Worm (Caenorhabditis elegans): ENCODE measurements around the gene spdl-1.

DNA sequence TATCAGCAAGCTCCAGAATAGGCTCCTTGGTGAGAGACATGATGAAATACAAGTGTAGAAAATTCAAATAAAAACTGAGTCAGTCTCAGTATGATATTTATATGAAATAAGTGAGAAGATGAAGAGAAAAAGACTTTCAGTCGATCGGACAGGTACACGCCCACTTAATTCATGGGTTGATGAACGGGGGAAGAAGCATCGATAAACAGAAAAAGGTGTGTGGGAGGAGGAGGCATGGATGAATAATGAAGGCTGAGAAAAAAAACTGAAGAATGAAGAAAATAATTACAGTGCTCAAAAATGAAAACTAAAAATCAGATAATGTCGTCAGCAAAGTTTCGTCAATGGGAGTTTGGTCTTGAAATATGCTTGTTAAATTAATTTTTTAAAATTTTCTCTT, 27.9 kb upstream of the spdl-1 start, which contains the start of gene trx-1:
- no peak for TF ChIP-seq lsl-1 (GFP tag; optimal IDR thresholded peaks at IDR 0.05)
- TF ChIP-seq mxl-1 (tag; optimal IDR thresholded peaks at IDR 0.05): no peak
- TF ChIP-seq let-607 (tag; optimal IDR thresholded peaks at IDR 0.05): no peak
- TF ChIP-seq lin-35 (GFP tag; optimal IDR thresholded peaks at IDR 0.05): no peak
- TF ChIP-seq hrde-1 (tag; optimal IDR thresholded peaks at IDR 0.05; ENCODE audit: borderline replicate concordance): no peak
- no peak for TF ChIP-seq xnd-1 (tag; optimal IDR thresholded peaks at IDR 0.05)
- no peak for TF ChIP-seq nhr-90 (tag; optimal IDR thresholded peaks at IDR 0.05)
- TF ChIP-seq ets-4 (GFP tag; optimal IDR thresholded peaks at IDR 0.05): no peak
- TF ChIP-seq madf-10 (tag; optimal IDR thresholded peaks at IDR 0.05): no peak
